Worm (Caenorhabditis elegans) whole organism, midembryonic: ENCODE measurements around the gene C06B3.7.

Experiments used
- T22C8.4 ChIP-seq: fragments of 200-800 bp; sonication (Bioruptor generic); IDR thresholded peaks from 2 replicates; pipeline ENCODE4 v1.3.6; 2022; ENCODE audit warnings: missing genetic modification characterization, missing compliant biosample characterization
- cog-1 ChIP-seq: sonication (generic microtip); optimal IDR thresholded peaks from 2 replicates; lab custom pipeline; 2016; ENCODE audit warnings: missing genetic modification characterization, missing compliant biosample characterization
- flt-1 ChIP-seq: fragments of 200-800 bp; sonication (Bioruptor generic); IDR thresholded peaks from 2 replicates; pipeline ENCODE4 v1.3.6; 2022; ENCODE audit warnings: missing genetic modification characterization, missing compliant biosample characterization
- klf-2 ChIP-seq: fragments of 200-800 bp; sonication (Bioruptor generic); conservative IDR thresholded peaks from 2 replicates; pipeline ENCODE4 v1.3.6; 2022; ENCODE audit warnings: missing genetic modification reagents, missing genetic modification characterization, missing compliant biosample characterization
- med-1 ChIP-seq: sonication (generic microtip); optimal IDR thresholded peaks from 2 replicates; lab custom pipeline; 2017; ENCODE audit warnings: missing genetic modification characterization, mild to moderate bottlenecking, missing compliant biosample characterization, antibody characterized with exemption, missing genetic modification reagents; ENCODE audit not compliant: insufficient read depth
- ref-1 ChIP-seq: fragments of 200-800 bp; sonication (Bioruptor generic); conservative IDR thresholded peaks from 2 replicates; pipeline ENCODE4 v1.3.6; 2022; ENCODE audit warnings: missing genetic modification reagents, missing genetic modification characterization, missing compliant biosample characterization
- tab-1 ChIP-seq: fragments of 200-800 bp; sonication (Bioruptor generic); IDR thresholded peaks from 2 replicates; pipeline ENCODE4 v1.3.6; 2022; ENCODE audit warnings: missing genetic modification characterization, missing compliant biosample characterization
- ztf-23 ChIP-seq: fragments of 200-800 bp; sonication (Bioruptor generic); IDR thresholded peaks from 2 replicates; pipeline ENCODE4 v1.3.6; 2022; ENCODE audit warnings: missing genetic modification reagents, missing genetic modification characterization, missing compliant biosample characterization
- ztf-29 ChIP-seq: fragments of 200-800 bp; sonication (Bioruptor generic); IDR thresholded peaks from 2 replicates; pipeline ENCODE4 v1.3.6; 2022; ENCODE audit warnings: missing genetic modification reagents, missing genetic modification characterization, missing compliant biosample characterization

- TF ChIP-seq tab-1 (GFP tag; lab: Robert Waterston, UW) (no peak), klf-2 (no peak), ztf-23 (no peak), flt-1 (GFP tag; lab: Robert Waterston, UW) (no peak), cog-1 (tag; lab: Kevin White, UChicago) (no peak), ztf-29 (GFP tag; lab: Robert Waterston, UW) (no peak), ref-1 (GFP tag; lab: Robert Waterston, UW) (no peak), med-1 (GFP tag; lab: Kevin White, UChicago) (no peak), T22C8.4 (GFP tag; lab: Robert Waterston, UW) (no peak)
Observed at ce11 chrV:13926398-13926797, 16.9 kb downstream of the C06B3.7 start, which contains the start of gene srxa-12.
